Fruit fly (Drosophila melanogaster) Kc167 (cell line): Measurements from ENCODE around the gene CG12256.

Experiments
- Myc ChIP-seq: fragments of >200 bp; optimal IDR thresholded peaks from 2 replicates; lab custom pipeline; 2017; ENCODE audit warnings: missing external identifiers
- psq ChIP-seq: fragments of >200 bp; optimal IDR thresholded peaks from 2 replicates; lab custom pipeline; 2017; ENCODE audit warnings: missing external identifiers

dm6 chr3R:12239166-12239565, 13.0 kb upstream of the CG12256 start, which contains the start of gene Cyp313a3:
- TF ChIP-seq Myc (no peak), psq (lab: Kevin White, UChicago) (no peak)
